Worm (Caenorhabditis elegans): ENCODE data around the gene Y102A5C.27.

Gene Y102A5C.27

ce11 chrV:16965655-16966054, 22.9 kb downstream of the Y102A5C.27 start, which contains the start of gene efl-1 (continued):
- TF ChIP-seq nhr-12 (tag; optimal IDR thresholded peaks at IDR 0.05) = no peak
- TF ChIP-seq nhr-85 (tag) = peak; percentile 95
- no peak for TF ChIP-seq unc-30 (tag; optimal IDR thresholded peaks at IDR 0.05)
- TF ChIP-seq efl-3 (GFP tag; optimal IDR thresholded peaks at IDR 0.05) = no peak
- peak; percentile 80 to 96 (median 94) for TF ChIP-seq ceh-82 (tag; optimal IDR thresholded peaks at IDR 0.05)
- TF ChIP-seq tlp-1 (tag; optimal IDR thresholded peaks at IDR 0.05) = no peak
- TF ChIP-seq ama-1 (optimal IDR thresholded peaks at IDR 0.05) = no peak
- TF ChIP-seq nhr-47 (tag; optimal IDR thresholded peaks at IDR 0.05) = peak; percentile 97
- peak; percentile 51 for TF ChIP-seq vab-15 (tag; optimal IDR thresholded peaks at IDR 0.05)
- peak; percentile 100 for TF ChIP-seq dpl-1 (GFP tag; optimal IDR thresholded peaks at IDR 0.05)
- peak; percentile 59 for TF ChIP-seq F16B12.6 (tag; optimal IDR thresholded peaks at IDR 0.05)
- peak; percentile 88 for TF ChIP-seq nhr-237 (tag; optimal IDR thresholded peaks at IDR 0.05)
- TF ChIP-seq unc-98 (GFP tag; IDR thresholded peaks at IDR 0.05) = peak; percentile 77
- TF ChIP-seq lin-13 (GFP tag; optimal IDR thresholded peaks at IDR 0.05) = peak; percentile 91
- peak; percentile 96 for TF ChIP-seq dsc-1 (tag; optimal IDR thresholded peaks at IDR 0.05)
- peak; percentile 64 for TF ChIP-seq mef-2 (tag; optimal IDR thresholded peaks at IDR 0.05)
- peak; percentile 93 for TF ChIP-seq fos-1 (tag; optimal IDR thresholded peaks at IDR 0.05)
- TF ChIP-seq egl-13 (tag; optimal IDR thresholded peaks at IDR 0.05) = peak; percentile 90
- peak; percentile 52 for TF ChIP-seq C04F5.9 (tag; optimal IDR thresholded peaks at IDR 0.05)
- peak; percentile 83 for TF ChIP-seq grh-1 (GFP tag; IDR thresholded peaks at IDR 0.05)
- TF ChIP-seq rnt-1 (tag; optimal IDR thresholded peaks at IDR 0.05) = peak; percentile 97
- peak in 2 of 6 experiments; percentile 76 to 93 for TF ChIP-seq elt-3 (tag; optimal IDR thresholded peaks at IDR 0.05)
- peak; percentile 81 for TF ChIP-seq sup-37 (GFP tag; optimal IDR thresholded peaks at IDR 0.05)
- TF ChIP-seq Y116A8C.19 (tag; optimal IDR thresholded peaks at IDR 0.05; ENCODE audit: borderline replicate concordance) = no peak
- peak; percentile 82 for TF ChIP-seq lin-39 (tag; optimal IDR thresholded peaks at IDR 0.05)
- TF ChIP-seq nhr-77 (tag; optimal IDR thresholded peaks at IDR 0.05) = peak; percentile 92
- no peak for TF ChIP-seq nhr-28 (tag; optimal IDR thresholded peaks at IDR 0.05)
- TF ChIP-seq ets-5 (GFP tag; IDR thresholded peaks at IDR 0.05) = no peak
- TF ChIP-seq skn-1 (tag; optimal IDR thresholded peaks at IDR 0.05) = peak; percentile 94
- TF ChIP-seq pax-3 (tag; optimal IDR thresholded peaks at IDR 0.05) = peak; percentile 87
- TF ChIP-seq hlh-17 (GFP tag; optimal IDR thresholded peaks at IDR 0.05; ENCODE audit: borderline replicate concordance) = no peak
- no peak for TF ChIP-seq ces-1 (GFP tag; optimal IDR thresholded peaks at IDR 0.05)
- peak; percentile 89 for TF ChIP-seq ceh-8 (GFP tag; optimal IDR thresholded peaks at IDR 0.05)
- peak; percentile 95 for TF ChIP-seq nhr-90 (tag; optimal IDR thresholded peaks at IDR 0.05; ENCODE audit: poor library complexity)
- TF ChIP-seq sox-4 (tag; optimal IDR thresholded peaks at IDR 0.05) = peak; percentile 82
- TF ChIP-seq hlh-4 (tag; optimal IDR thresholded peaks at IDR 0.05) = no peak
- TF ChIP-seq aha-1 (tag; optimal IDR thresholded peaks at IDR 0.05) = peak; percentile 60
- TF ChIP-seq ztf-11 (tag; optimal IDR thresholded peaks at IDR 0.05) = peak in 1 of 2 experiments; percentile 68
- TF ChIP-seq snu-23 (GFP tag; optimal IDR thresholded peaks at IDR 0.05) = peak; percentile 97
- TF ChIP-seq sptf-1 (tag; optimal IDR thresholded peaks at IDR 0.05) = no peak
- peak; percentile 91 for TF ChIP-seq irx-1 (tag; optimal IDR thresholded peaks at IDR 0.05)
- no peak for TF ChIP-seq nhr-84 (tag; optimal IDR thresholded peaks at IDR 0.05)

- TF ChIP-seq egl-27 (tag; optimal IDR thresholded peaks at IDR 0.05) (no peak), efl-1 (optimal IDR thresholded peaks at IDR 0.05) (no peak), efl-1 (GFP tag; optimal IDR thresholded peaks at IDR 0.05 in 1 of 2) (peak in 1 of 2 experiments; percentile 85), lin-39 (tag; optimal IDR thresholded peaks at IDR 0.05) (no peak)
Observed at ce11 chrV:16958975-16959374, 29.5 kb downstream of the Y102A5C.27 start.

Data from whole organism, L1 larva.